Fruit fly (Drosophila melanogaster) whole organism, adult: ENCODE measurements around the gene Tmhs.

Experiments used
- CG12768 ChIP-seq: fragments of 200-800 bp; sonication (Bioruptor generic); optimal IDR thresholded peaks from 2 replicates; lab custom pipeline; 2017; ENCODE audit warnings: missing biosample characterization, missing genetic modification characterization, mild to moderate bottlenecking, moderate library complexity, missing genetic modification reagents
- CG1620 ChIP-seq: fragments of 200-800 bp; sonication (Bioruptor generic); optimal IDR thresholded peaks from 2 replicates; lab custom pipeline; 2016; ENCODE audit warnings: missing biosample characterization, missing genetic modification characterization
- CG7045 ChIP-seq: fragments of 200-800 bp; sonication (Bioruptor generic); optimal IDR thresholded peaks from 2 replicates; lab custom pipeline; 2017; ENCODE audit warnings: missing biosample characterization, mild to moderate bottlenecking, missing genetic modification characterization
- CG7101 ChIP-seq: fragments of 200-800 bp; sonication (Bioruptor generic); optimal IDR thresholded peaks from 2 replicates; lab custom pipeline; 2018; ENCODE audit warnings: missing biosample characterization, mild to moderate bottlenecking, missing genetic modification characterization, moderate library complexity
- Clk ChIP-seq: fragments of 200-800 bp; sonication (Bioruptor generic); optimal IDR thresholded peaks from 2 replicates; lab custom pipeline; 2017; ENCODE audit warnings: missing biosample characterization, missing genetic modification characterization
- Hr96 ChIP-seq: fragments of 200-800 bp; sonication (Bioruptor generic); optimal IDR thresholded peaks from 2 replicates; lab custom pipeline; 2016; ENCODE audit warnings: missing biosample characterization, missing genetic modification characterization
- Mnt ChIP-seq: fragments of 200-800 bp; sonication (Bioruptor generic); optimal IDR thresholded peaks from 2 replicates; lab custom pipeline; 2016; ENCODE audit warnings: missing biosample characterization, mild to moderate bottlenecking, missing genetic modification characterization
- bab1 ChIP-seq: fragments of 200-800 bp; sonication (Bioruptor generic); optimal IDR thresholded peaks from 3 replicates; lab custom pipeline; 2019; ENCODE audit warnings: missing biosample characterization, mild to moderate bottlenecking, missing genetic modification characterization, moderate library complexity
- cic ChIP-seq: fragments of 200-800 bp; sonication (Bioruptor generic); optimal IDR thresholded peaks from 2 replicates; lab custom pipeline; 2017; ENCODE audit warnings: missing biosample characterization, mild to moderate bottlenecking, missing genetic modification characterization, moderate library complexity
- cnc ChIP-seq, 2 experiments: fragments of >200 bp; optimal IDR thresholded peaks; 2 replicates each; lab custom pipeline; 2017
- kay ChIP-seq: fragments of 200-800 bp; sonication (Bioruptor generic); peaks from one replicate; lab custom pipeline; 2016; ENCODE audit warnings: missing biosample characterization, missing genetic modification characterization, borderline replicate concordance
- ovo ChIP-seq: fragments of 200-800 bp; sonication (Bioruptor generic); optimal IDR thresholded peaks from 2 replicates; lab custom pipeline; 2016; ENCODE audit warnings: missing biosample characterization, missing genetic modification characterization
- pad ChIP-seq: fragments of 200-800 bp; sonication (Bioruptor generic); optimal IDR thresholded peaks from 3 replicates; lab custom pipeline; 2017; ENCODE audit warnings: missing biosample characterization, missing genetic modification characterization, mild to moderate bottlenecking, moderate library complexity, missing genetic modification reagents
- tj ChIP-seq: fragments of 200-800 bp; sonication (Bioruptor generic); optimal IDR thresholded peaks from 3 replicates; lab custom pipeline; 2017; ENCODE audit warnings: missing biosample characterization, mild to moderate bottlenecking, missing genetic modification characterization, moderate library complexity

dm6 chr3L:1884652-1885051 is 805 bp upstream of the Tmhs start, which contains the start of gene Aprt:
- no peak for TF ChIP-seq CG7045 (GFP tag; lab: Kevin White, UChicago)
- no peak for TF ChIP-seq CG7101 (tag; lab: Kevin White, UChicago)
- no peak for TF ChIP-seq Hr96 (GFP tag; lab: Kevin White, UChicago)
- TF ChIP-seq cnc (optimal IDR thresholded peaks at IDR 0.05; lab: Kevin White, UChicago): no peak
- TF ChIP-seq bab1 (GFP tag; lab: Kevin White, UChicago): peak; percentile 87
- no peak for TF ChIP-seq CG1620 (GFP tag; lab: Kevin White, UChicago)
- TF ChIP-seq Mnt (GFP tag; lab: Kevin White, UChicago): peak; percentile 7
- TF ChIP-seq pad (GFP tag; lab: Kevin White, UChicago): no peak
- no peak for TF ChIP-seq ovo (GFP tag; lab: Kevin White, UChicago)
- TF ChIP-seq Clk (GFP tag; lab: Kevin White, UChicago): no peak
- no peak for TF ChIP-seq cic (GFP tag; lab: Kevin White, UChicago)
- TF ChIP-seq tj (GFP tag; lab: Kevin White, UChicago): peak; percentile 7
- peak; percentile 27 for TF ChIP-seq kay (GFP tag; lab: Kevin White, UChicago)
- no peak for TF ChIP-seq CG12768 (GFP tag; lab: Kevin White, UChicago)
